Worm (Caenorhabditis elegans) whole organism, late embryonic: ENCODE data around the gene syx-18.

ENCODE experiments used
- C08G9.2 ChIP-seq: sonication (generic microtip); optimal IDR thresholded peaks from 2 replicates; lab custom pipeline; 2016; ENCODE audit warnings: mild to moderate bottlenecking, missing genetic modification characterization, moderate library complexity, missing compliant biosample characterization
- F13H6.1 ChIP-seq: sonication (generic microtip); optimal IDR thresholded peaks from 2 replicates; lab custom pipeline; 2016; ENCODE audit warnings: missing genetic modification characterization, missing compliant biosample characterization
- K02D7.2 ChIP-seq: sonication (generic microtip); optimal IDR thresholded peaks from 2 replicates; lab custom pipeline; 2017; ENCODE audit warnings: mild to moderate bottlenecking, missing genetic modification characterization, missing compliant biosample characterization
- K09A11.1 ChIP-seq: sonication (generic microtip); optimal IDR thresholded peaks from 2 replicates; lab custom pipeline; 2017; ENCODE audit warnings: antibody characterized with exemption, mild to moderate bottlenecking, missing genetic modification characterization, missing compliant biosample characterization; ENCODE audit not compliant: insufficient read depth
- ceh-19 ChIP-seq: fragments of 200-800 bp; sonication (Bioruptor generic); optimal IDR thresholded peaks from 2 replicates; lab custom pipeline; 2018; ENCODE audit warnings: mild to moderate bottlenecking, missing genetic modification characterization, missing compliant biosample characterization
- ceh-22 ChIP-seq: sonication (generic microtip); optimal IDR thresholded peaks from 2 replicates; lab custom pipeline; 2017; ENCODE audit warnings: missing biosample characterization, missing genetic modification characterization
- ceh-30 ChIP-seq: fragments of 150-350 bp; optimal IDR thresholded peaks from 2 replicates; lab custom pipeline; 2014; ENCODE audit warnings: missing biosample characterization, missing genetic modification characterization
- ceh-31 ChIP-seq: sonication (generic microtip); optimal IDR thresholded peaks from 2 replicates; lab custom pipeline; 2016; ENCODE audit warnings: missing genetic modification characterization, missing compliant biosample characterization
- ceh-34 ChIP-seq: sonication (generic microtip); optimal IDR thresholded peaks from 2 replicates; lab custom pipeline; 2016; ENCODE audit warnings: mild to moderate bottlenecking, missing genetic modification characterization, missing compliant biosample characterization
- ceh-45 ChIP-seq: fragments of 200-800 bp; sonication (Bioruptor generic); IDR thresholded peaks from 2 replicates; pipeline ENCODE4 v1.3.6; 2022; ENCODE audit warnings: missing genetic modification reagents, missing genetic modification characterization, missing compliant biosample characterization
- ceh-9 ChIP-seq: sonication (generic microtip); optimal IDR thresholded peaks from 2 replicates; lab custom pipeline; 2016; ENCODE audit warnings: mild to moderate bottlenecking, missing genetic modification characterization, inconsistent platforms, missing compliant biosample characterization
- ets-4 ChIP-seq: sonication (generic microtip); optimal IDR thresholded peaks from 2 replicates; lab custom pipeline; 2016; ENCODE audit warnings: missing genetic modification characterization, missing compliant biosample characterization
- fax-1 ChIP-seq: sonication (generic microtip); optimal IDR thresholded peaks from 2 replicates; lab custom pipeline; 2016; ENCODE audit warnings: missing genotype, missing genetic modification characterization, missing compliant biosample characterization
- fkh-10 ChIP-seq: fragments of 150-350 bp; optimal IDR thresholded peaks from 2 replicates; lab custom pipeline; 2014; ENCODE audit warnings: missing biosample characterization, missing genetic modification reagents, missing genetic modification characterization
- hlh-13 ChIP-seq: fragments of 200-800 bp; sonication (Bioruptor generic); optimal IDR thresholded peaks from 2 replicates; lab custom pipeline; 2018; ENCODE audit warnings: mild to moderate bottlenecking, missing genetic modification characterization, missing compliant biosample characterization
- hlh-30 ChIP-seq: sonication (generic microtip); optimal IDR thresholded peaks from 2 replicates; lab custom pipeline; 2017; ENCODE audit warnings: antibody characterized with exemption, missing genetic modification characterization, missing compliant biosample characterization; ENCODE audit not compliant: insufficient read depth
- lim-6 ChIP-seq: sonication (generic microtip); optimal IDR thresholded peaks from 2 replicates; lab custom pipeline; 2016; ENCODE audit warnings: missing genetic modification characterization, missing compliant biosample characterization
- madf-2 ChIP-seq: sonication (generic microtip); optimal IDR thresholded peaks from 2 replicates; lab custom pipeline; 2017; ENCODE audit warnings: missing genetic modification characterization, missing compliant biosample characterization
- mec-3 ChIP-seq: sonication (generic microtip); optimal IDR thresholded peaks from 2 replicates; lab custom pipeline; 2016; ENCODE audit warnings: borderline replicate concordance, missing genetic modification characterization, missing compliant biosample characterization
- nfya-1 ChIP-seq: sonication (generic microtip); optimal IDR thresholded peaks from 2 replicates; lab custom pipeline; 2017; ENCODE audit warnings: missing genetic modification characterization, mild to moderate bottlenecking, missing compliant biosample characterization, antibody characterized with exemption, moderate library complexity
- nhr-11 ChIP-seq: fragments of 150-350 bp; optimal IDR thresholded peaks from 2 replicates; lab custom pipeline; 2014; ENCODE audit warnings: missing biosample characterization, missing genetic modification characterization
- nhr-232 ChIP-seq: sonication (generic microtip); optimal IDR thresholded peaks from 2 replicates; lab custom pipeline; 2016; ENCODE audit warnings: missing genetic modification characterization, missing compliant biosample characterization
- npax-4 ChIP-seq: sonication (generic microtip); optimal IDR thresholded peaks from 2 replicates; lab custom pipeline; 2016; ENCODE audit warnings: missing genetic modification characterization, missing compliant biosample characterization
- pag-3 ChIP-seq: sonication (generic microtip); optimal IDR thresholded peaks from 2 replicates; lab custom pipeline; 2016; ENCODE audit warnings: missing compliant biosample characterization, missing genetic modification characterization, borderline replicate concordance
- pax-1 ChIP-seq: fragments of 150-350 bp; optimal IDR thresholded peaks from 2 replicates; lab custom pipeline; 2014; ENCODE audit warnings: missing biosample characterization, missing genetic modification characterization
- pha-2 ChIP-seq: sonication (generic microtip); optimal IDR thresholded peaks from 2 replicates; lab custom pipeline; 2017; ENCODE audit warnings: mild to moderate bottlenecking, missing genetic modification characterization, missing compliant biosample characterization
- pqm-1 ChIP-seq: sonication (generic microtip); optimal IDR thresholded peaks from 2 replicates; lab custom pipeline; 2016; ENCODE audit warnings: missing genetic modification characterization, missing compliant biosample characterization
- ref-2 ChIP-seq: sonication (generic microtip); optimal IDR thresholded peaks from 2 replicates; lab custom pipeline; 2016; ENCODE audit warnings: missing genetic modification characterization, missing compliant biosample characterization
- rnt-1 ChIP-seq: sonication (generic microtip); optimal IDR thresholded peaks from 2 replicates; lab custom pipeline; 2016; ENCODE audit warnings: missing genetic modification characterization, missing compliant biosample characterization
- sox-4 ChIP-seq: sonication (generic microtip); optimal IDR thresholded peaks from 2 replicates; lab custom pipeline; 2017; ENCODE audit warnings: mild to moderate bottlenecking, missing genetic modification characterization, inconsistent platforms, missing compliant biosample characterization
- tbx-2 ChIP-seq: sonication (generic microtip); optimal IDR thresholded peaks from 2 replicates; lab custom pipeline; 2016; ENCODE audit warnings: missing genetic modification characterization, missing compliant biosample characterization
- unc-3 ChIP-seq, 2 experiments: fragments of 200-800 bp in 1 of 2; sonication (Bioruptor generic) in 1 of 2; sonication (generic microtip) in 1 of 2; conservative IDR thresholded peaks in 1 of 2; optimal IDR thresholded peaks in 1 of 2; 2 replicates each; pipeline versions ENCODE4 v1.3.6 to Lab custom; 2016 to 2022; ENCODE audit warnings: missing compliant biosample characterization in 2 of 2, missing genetic modification characterization in 2 of 2, missing genetic modification reagents in 1 of 2
- unc-42 ChIP-seq: sonication (generic microtip); optimal IDR thresholded peaks from 2 replicates; lab custom pipeline; 2016; ENCODE audit warnings: missing genotype, missing genetic modification characterization, missing compliant biosample characterization
- unc-86 ChIP-seq: sonication (generic microtip); optimal IDR thresholded peaks from 2 replicates; lab custom pipeline; 2016; ENCODE audit warnings: missing genetic modification characterization, missing compliant biosample characterization
- zip-5 ChIP-seq: sonication (generic microtip); optimal IDR thresholded peaks from 2 replicates; lab custom pipeline; 2016; ENCODE audit warnings: missing genetic modification characterization, missing compliant biosample characterization

Gene syx-18

DNA sequence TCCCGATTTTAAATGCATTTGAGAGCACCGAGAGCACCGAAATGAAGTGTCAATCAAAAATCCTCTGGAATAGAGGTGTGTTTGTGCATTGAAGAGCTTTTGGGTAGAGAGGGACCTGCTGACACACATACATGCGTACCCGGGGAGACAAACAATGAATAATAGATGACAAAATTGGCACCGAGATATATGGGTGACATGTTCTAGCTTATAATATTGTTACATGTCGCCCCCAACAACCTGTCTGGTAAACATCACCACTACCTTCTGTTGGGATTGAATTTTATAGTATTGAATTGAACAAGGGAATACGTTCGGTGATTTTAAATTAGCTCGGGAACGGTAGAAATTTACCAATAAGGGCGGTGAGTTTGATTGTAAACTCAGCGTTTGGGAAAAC lies 28.5 kb upstream of the syx-18 start:
- TF ChIP-seq ceh-9 (tag; lab: Kevin White, UChicago): no peak
- TF ChIP-seq pax-1 (tag; lab: Kevin White, UChicago): no peak
- TF ChIP-seq C08G9.2 (tag; lab: Kevin White, UChicago): no peak
- no peak for TF ChIP-seq fax-1 (tag; lab: Kevin White, UChicago)
- no peak for TF ChIP-seq unc-42 (tag; lab: Kevin White, UChicago)
- no peak for TF ChIP-seq hlh-30
- TF ChIP-seq pqm-1: no peak
- no peak for TF ChIP-seq ets-4
- TF ChIP-seq ceh-22: no peak
- no peak for TF ChIP-seq ceh-34 (tag; lab: Kevin White, UChicago)
- no peak for TF ChIP-seq ceh-45
- TF ChIP-seq K02D7.2 (tag; lab: Kevin White, UChicago): no peak
- no peak for TF ChIP-seq pha-2 (tag; lab: Kevin White, UChicago)
- no peak for TF ChIP-seq nfya-1 (tag; lab: Kevin White, UChicago)
- no peak for TF ChIP-seq hlh-13
- TF ChIP-seq pag-3 (tag; lab: Kevin White, UChicago): no peak
- no peak for TF ChIP-seq sox-4 (tag; lab: Kevin White, UChicago)
- TF ChIP-seq nhr-232: no peak
- TF ChIP-seq K09A11.1 (tag; lab: Kevin White, UChicago): no peak

DNA sequence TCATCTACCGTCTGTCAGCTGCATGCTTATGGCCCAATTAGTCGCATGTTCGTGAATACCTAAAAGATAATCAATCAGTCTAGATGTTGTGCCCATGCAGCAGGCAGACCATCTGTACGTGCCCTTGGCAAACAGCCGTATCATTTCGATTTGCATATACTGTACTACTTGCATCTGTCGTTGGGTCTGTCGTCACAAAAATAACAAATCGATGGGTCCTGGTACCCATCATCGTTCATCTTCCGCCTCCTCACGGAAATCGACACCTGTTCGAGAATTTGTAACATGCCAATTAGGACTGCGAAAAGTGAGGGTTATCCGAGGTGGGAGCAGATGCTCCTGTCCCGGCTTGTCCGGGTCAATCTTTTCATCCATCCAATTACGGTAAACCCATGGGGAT lies 28.0 kb upstream of the syx-18 start:
- TF ChIP-seq rnt-1 (tag; lab: Kevin White, UChicago) (no peak), pag-3 (tag; lab: Kevin White, UChicago) (no peak), F13H6.1 (tag; lab: Kevin White, UChicago) (no peak), npax-4 (tag; lab: Kevin White, UChicago) (no peak), unc-3 (GFP tag; conservative IDR thresholded peaks at IDR 0.05; lab: Robert Waterston, UW) (no peak), unc-3 (tag; optimal IDR thresholded peaks at IDR 0.05; lab: Kevin White, UChicago) (no peak), zip-5 (tag; lab: Kevin White, UChicago) (no peak), unc-42 (tag; lab: Kevin White, UChicago) (no peak), nhr-232 (no peak), sox-4 (tag; lab: Kevin White, UChicago) (no peak), pha-2 (tag; lab: Kevin White, UChicago) (no peak), ceh-30 (tag; lab: Kevin White, UChicago) (no peak), nhr-11 (no peak), ceh-34 (tag; lab: Kevin White, UChicago) (no peak), nfya-1 (tag; lab: Kevin White, UChicago) (no peak)
- TF ChIP-seq, all 69 proteins: peak for 0

- no peak for TF ChIP-seq ets-4
- no peak for TF ChIP-seq unc-86 (tag; lab: Kevin White, UChicago)
- TF ChIP-seq ceh-19 (GFP tag; lab: Kevin White, UChicago): no peak
- TF ChIP-seq sox-4 (tag; lab: Kevin White, UChicago): no peak
- TF ChIP-seq hlh-13: no peak
- no peak for TF ChIP-seq C08G9.2 (tag; lab: Kevin White, UChicago)
- TF ChIP-seq ceh-45: no peak
- no peak for TF ChIP-seq pax-1 (tag; lab: Kevin White, UChicago)
- TF ChIP-seq mec-3 (tag; lab: Kevin White, UChicago): no peak
- TF ChIP-seq lim-6: no peak
- no peak for TF ChIP-seq fkh-10 (GFP tag; lab: Kevin White, UChicago)
- no peak for TF ChIP-seq madf-2
- TF ChIP-seq hlh-30: no peak
- no peak for TF ChIP-seq nhr-232
- TF ChIP-seq K09A11.1 (tag; lab: Kevin White, UChicago): no peak
- no peak for TF ChIP-seq tbx-2
- TF ChIP-seq unc-42 (tag; lab: Kevin White, UChicago): no peak
- no peak for TF ChIP-seq ceh-31 (tag; lab: Kevin White, UChicago)
- no peak for TF ChIP-seq ref-2 (tag; lab: Kevin White, UChicago)
These were observed 26.3 kb upstream of the syx-18 start, which contains the start of gene egl-46 for ce11 chrV:6681501-6681900. TSS of gene egl-46 (minus strand) at chrV:6681573.
